Worm (Caenorhabditis elegans) whole organism, late embryonic: ENCODE results near the gene pfd-2.

Experiments
- K02D7.2 ChIP-seq: sonication (generic microtip); optimal IDR thresholded peaks from 2 replicates; lab custom pipeline; 2017; ENCODE audit warnings: mild to moderate bottlenecking, missing genetic modification characterization, missing compliant biosample characterization
- K09A11.1 ChIP-seq: sonication (generic microtip); optimal IDR thresholded peaks from 2 replicates; lab custom pipeline; 2017; ENCODE audit warnings: antibody characterized with exemption, mild to moderate bottlenecking, missing genetic modification characterization, missing compliant biosample characterization; ENCODE audit not compliant: insufficient read depth
- T23F11.4 ChIP-seq: fragments of 200-800 bp; sonication (Bioruptor generic); optimal IDR thresholded peaks from 2 replicates; lab custom pipeline; 2018; ENCODE audit warnings: mild to moderate bottlenecking, missing genetic modification characterization, missing compliant biosample characterization
- Y22D7AL.16 ChIP-seq: sonication (generic microtip); optimal IDR thresholded peaks from 2 replicates; lab custom pipeline; 2016; ENCODE audit warnings: missing genetic modification characterization, missing compliant biosample characterization
- ama-1 ChIP-seq: fragments of 150-350 bp; optimal IDR thresholded peaks from 2 replicates; lab custom pipeline; 2014
- ceh-45 ChIP-seq: fragments of 200-800 bp; sonication (Bioruptor generic); IDR thresholded peaks from 2 replicates; pipeline ENCODE4 v1.3.6; 2022; ENCODE audit warnings: missing genetic modification reagents, missing genetic modification characterization, missing compliant biosample characterization
- dve-1 ChIP-seq: sonication (generic microtip); optimal IDR thresholded peaks from 2 replicates; lab custom pipeline; 2017; ENCODE audit warnings: antibody characterized with exemption, mild to moderate bottlenecking, missing genetic modification characterization, missing compliant biosample characterization
- lim-6 ChIP-seq: sonication (generic microtip); optimal IDR thresholded peaks from 2 replicates; lab custom pipeline; 2016; ENCODE audit warnings: missing genetic modification characterization, missing compliant biosample characterization
- pat-9 ChIP-seq: fragments of 200-800 bp; sonication (Bioruptor generic); optimal IDR thresholded peaks from 2 replicates; lab custom pipeline; 2018; ENCODE audit warnings: mild to moderate bottlenecking, missing genetic modification characterization, moderate library complexity, missing compliant biosample characterization
- sox-4 ChIP-seq: sonication (generic microtip); optimal IDR thresholded peaks from 2 replicates; lab custom pipeline; 2017; ENCODE audit warnings: mild to moderate bottlenecking, missing genetic modification characterization, inconsistent platforms, missing compliant biosample characterization
- tbx-2 ChIP-seq: sonication (generic microtip); optimal IDR thresholded peaks from 2 replicates; lab custom pipeline; 2016; ENCODE audit warnings: missing genetic modification characterization, missing compliant biosample characterization
- ttx-3 ChIP-seq: sonication (generic microtip); optimal IDR thresholded peaks from 2 replicates; lab custom pipeline; 2016; ENCODE audit warnings: missing genetic modification reagents, missing genetic modification characterization, missing compliant biosample characterization
- unc-42 ChIP-seq: sonication (generic microtip); optimal IDR thresholded peaks from 2 replicates; lab custom pipeline; 2016; ENCODE audit warnings: missing genotype, missing genetic modification characterization, missing compliant biosample characterization
- unc-55 ChIP-seq: sonication (generic microtip); optimal IDR thresholded peaks from 2 replicates; lab custom pipeline; 2017; ENCODE audit warnings: missing biosample characterization, missing genetic modification reagents, missing genetic modification characterization

DNA sequence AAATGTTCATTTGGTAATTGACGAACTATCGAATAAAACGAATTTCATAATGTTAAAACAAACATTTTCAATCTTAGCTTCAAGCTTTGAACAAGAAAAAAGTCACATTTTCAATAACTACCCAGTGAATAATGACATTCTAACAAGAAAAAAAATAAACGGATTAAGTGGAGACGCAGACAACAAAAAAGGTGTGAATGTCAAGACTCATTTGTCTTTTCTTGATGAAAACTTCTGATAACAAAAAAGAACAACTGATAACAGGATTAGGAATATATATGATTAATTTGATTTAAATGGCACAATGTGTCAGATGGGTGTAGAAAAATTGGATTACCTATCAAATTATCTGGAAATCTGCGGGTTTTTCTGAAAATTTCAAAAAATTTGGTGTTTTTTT lies 37.9 kb upstream of the pfd-2 start:
- TF ChIP-seq unc-42 (tag; lab: Kevin White, UChicago) = no peak
- TF ChIP-seq lim-6 (tag; lab: Kevin White, UChicago) = no peak
- TF ChIP-seq dve-1 (tag; lab: Kevin White, UChicago) = no peak
- no peak for TF ChIP-seq K02D7.2
- no peak for TF ChIP-seq tbx-2 (tag; lab: Kevin White, UChicago)
- no peak for TF ChIP-seq K09A11.1 (tag; lab: Kevin White, UChicago)
- TF ChIP-seq ceh-45 (GFP tag; lab: Robert Waterston, UW) = no peak
- no peak for TF ChIP-seq T23F11.4 (GFP tag; lab: Kevin White, UChicago)
- no peak for TF ChIP-seq pat-9
- TF ChIP-seq unc-55 (GFP tag; lab: Kevin White, UChicago) = no peak
- TF ChIP-seq ama-1 (lab: Kevin White, UChicago) = no peak
- no peak for TF ChIP-seq ttx-3 (tag; lab: Kevin White, UChicago)
- TF ChIP-seq sox-4 (tag; lab: Kevin White, UChicago) = no peak
- no peak for TF ChIP-seq Y22D7AL.16 (tag; lab: Kevin White, UChicago)
